Worm (Caenorhabditis elegans) whole organism, L4 larva: Measurements from ENCODE around the gene ops-1.

Experiments
- ama-1 ChIP-seq: fragments of 150-350 bp; optimal IDR thresholded peaks from 2 replicates; lab custom pipeline; 2014; ENCODE audit warnings: inconsistent platforms, mixed read lengths
- dve-1 ChIP-seq: sonication (generic microtip); optimal IDR thresholded peaks from 2 replicates; lab custom pipeline; 2017; ENCODE audit warnings: antibody characterized with exemption, mild to moderate bottlenecking, missing genetic modification characterization, missing compliant biosample characterization; ENCODE audit not compliant: insufficient read depth
- skn-1 ChIP-seq: fragments of 150-350 bp; optimal IDR thresholded peaks from 2 replicates; lab custom pipeline; 2014; ENCODE audit warnings: missing biosample characterization, missing genetic modification characterization

- no peak for TF ChIP-seq dve-1 (tag; lab: Kevin White, UChicago)
- TF ChIP-seq ama-1 (lab: Kevin White, UChicago): no peak
- no peak for TF ChIP-seq skn-1
Measured at ce11 chrIV:6259732-6260131, 24.4 kb downstream of the ops-1 start, which contains the start of gene nlp-16.
